Fruit fly (Drosophila melanogaster): ENCODE data around the gene pbl.

DNA sequence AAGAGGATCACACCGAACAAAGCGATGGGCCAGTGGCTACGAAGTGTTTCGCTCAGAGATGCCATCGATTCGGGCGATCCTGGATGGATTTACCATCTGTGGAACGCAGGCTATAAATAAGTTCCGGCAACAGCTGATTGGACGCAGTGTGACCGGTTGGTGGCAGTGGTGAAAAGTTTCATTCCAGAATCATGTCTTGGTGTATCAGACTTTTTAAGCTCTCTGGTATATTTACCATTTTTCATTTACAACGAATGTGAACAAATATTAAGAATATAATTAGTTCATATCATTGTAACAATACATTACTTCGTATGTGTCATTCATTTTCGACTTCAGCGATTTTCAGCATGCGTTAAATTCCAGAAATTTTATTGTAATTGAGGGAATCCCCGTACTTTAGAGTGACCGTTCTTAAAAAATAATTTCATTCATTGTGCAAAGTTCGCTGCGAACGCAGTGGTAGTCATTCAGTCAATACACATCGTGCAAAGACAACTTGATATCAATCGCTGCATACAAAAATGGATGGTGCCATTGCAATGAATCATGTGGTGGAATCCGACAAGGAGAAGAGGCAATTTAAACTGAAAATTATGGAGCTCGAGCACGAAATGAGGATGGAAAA is 3.3 kb upstream of the pbl start, which contains the start of gene Tmem43:
- TF ChIP-seq Clk (GFP tag; optimal IDR thresholded peaks at IDR 0.05) = no peak
- TF ChIP-seq CG33017 (tag; optimal IDR thresholded peaks at IDR 0.05) = no peak
- no peak for TF ChIP-seq Crg-1 (GFP tag; optimal IDR thresholded peaks at IDR 0.05)
- no peak for TF ChIP-seq CG1620 (GFP tag; optimal IDR thresholded peaks at IDR 0.05)
- TF ChIP-seq kay (GFP tag; ENCODE audit: borderline replicate concordance) = no peak
- no peak for TF ChIP-seq Hr96 (GFP tag; optimal IDR thresholded peaks at IDR 0.05)
- peak; percentile 39 for TF ChIP-seq bab1 (GFP tag; optimal IDR thresholded peaks at IDR 0.05)
- no peak for TF ChIP-seq Mnt (GFP tag; optimal IDR thresholded peaks at IDR 0.05)
- no peak for TF ChIP-seq CG11617 (GFP tag; optimal IDR thresholded peaks at IDR 0.05)
- TF ChIP-seq CG7045 (GFP tag; optimal IDR thresholded peaks at IDR 0.05) = no peak
- no peak for TF ChIP-seq pad (GFP tag; optimal IDR thresholded peaks at IDR 0.05)

Measured in whole organism, adult.